Worm (Caenorhabditis elegans): ENCODE data around the gene B0250.8.

B0250.8 gene

ce11 chrV:20476514-20476913 lies 6.2 kb upstream of the B0250.8 start (continued):
- TF ChIP-seq nhr-120 (GFP tag; IDR thresholded peaks at IDR 0.05) (no peak), gei-17 (GFP tag; optimal IDR thresholded peaks at IDR 0.05) (no peak), pbrm-1 (GFP tag; IDR thresholded peaks at IDR 0.05) (no peak), lsl-1 (GFP tag; optimal IDR thresholded peaks at IDR 0.05) (peak; percentile 85), F39B2.1 (GFP tag; IDR thresholded peaks at IDR 0.05) (no peak), ztf-6 (GFP tag; IDR thresholded peaks at IDR 0.05) (no peak), ama-1 (optimal IDR thresholded peaks at IDR 0.05) (no peak), ama-1 (GFP tag; optimal IDR thresholded peaks at IDR 0.05) (no peak), bed-1 (GFP tag; IDR thresholded peaks at IDR 0.05) (no peak), efl-1 (GFP tag; optimal IDR thresholded peaks at IDR 0.05) (peak; percentile 35), nhr-27 (tag; optimal IDR thresholded peaks at IDR 0.05) (no peak), snpc-4 (GFP tag; optimal IDR thresholded peaks at IDR 0.05) (no peak), snpc-4 (tag; optimal IDR thresholded peaks at IDR 0.05) (no peak), zfh-2 (GFP tag; conservative IDR thresholded peaks at IDR 0.05) (no peak), unc-62 (GFP tag; optimal IDR thresholded peaks at IDR 0.05) (no peak), madf-8 (GFP tag; conservative IDR thresholded peaks at IDR 0.05) (peak; percentile 56), hlh-12 (tag; optimal IDR thresholded peaks at IDR 0.05) (no peak), sptf-2 (GFP tag; optimal IDR thresholded peaks at IDR 0.05) (no peak), ceh-100 (GFP tag; IDR thresholded peaks at IDR 0.05) (no peak), tbx-9 (tag; optimal IDR thresholded peaks at IDR 0.05; ENCODE audit: borderline replicate concordance) (no peak), mxl-1 (tag; optimal IDR thresholded peaks at IDR 0.05) (no peak), D2030.7 (GFP tag; IDR thresholded peaks at IDR 0.05) (peak; percentile 73)

ce11 chrV:20475830-20476229 lies 5.5 kb upstream of the B0250.8 start, which contains the start of gene B0250.7:
B0250.7 (minus strand) TSS chrV:20476061.
- TF ChIP-seq hsf-1 (GFP tag; IDR thresholded peaks at IDR 0.05) (no peak), lir-1 (GFP tag; conservative IDR thresholded peaks at IDR 0.05) (no peak), snpc-3.4 (tag; optimal IDR thresholded peaks at IDR 0.05) (no peak), akir-1 (GFP tag; optimal IDR thresholded peaks at IDR 0.05) (no peak), fkh-3 (tag; optimal IDR thresholded peaks at IDR 0.05) (no peak), tbp1 (GFP tag; optimal IDR thresholded peaks at IDR 0.05) (no peak), sea-2 (GFP tag; IDR thresholded peaks at IDR 0.05) (no peak)

ce11 chrV:20475029-20475428 lies 4.7 kb upstream of the B0250.8 start:
- TF ChIP-seq let-526 (GFP tag; IDR thresholded peaks at IDR 0.05) (no peak), snpc-1.3 (tag; optimal IDR thresholded peaks at IDR 0.05; ENCODE audit: insufficient read depth) (no peak), ceh-91 (GFP tag; IDR thresholded peaks at IDR 0.05) (no peak), lir-1 (GFP tag; conservative IDR thresholded peaks at IDR 0.05) (no peak), hmg-1.2 (GFP tag; IDR thresholded peaks at IDR 0.05) (no peak), sdz-38 (tag; optimal IDR thresholded peaks at IDR 0.05) (no peak), attf-6 (GFP tag; IDR thresholded peaks at IDR 0.05) (no peak), him-1 (tag; optimal IDR thresholded peaks at IDR 0.05) (no peak), ceh-27 (GFP tag; optimal IDR thresholded peaks at IDR 0.05) (no peak), ceh-100 (GFP tag; IDR thresholded peaks at IDR 0.05) (no peak), Y79H2A.3 (GFP tag; conservative IDR thresholded peaks at IDR 0.05) (no peak), mes-4 (tag; optimal IDR thresholded peaks at IDR 0.05) (no peak), xnd-1 (tag; optimal IDR thresholded peaks at IDR 0.05) (no peak), hmg-20 (GFP tag; IDR thresholded peaks at IDR 0.05) (no peak), C17E4.6 (GFP tag; IDR thresholded peaks at IDR 0.05) (no peak), tbx-9 (tag; optimal IDR thresholded peaks at IDR 0.05; ENCODE audit: borderline replicate concordance) (no peak), rec-8 (tag; optimal IDR thresholded peaks at IDR 0.05) (no peak), ccch-3 (GFP tag; optimal IDR thresholded peaks at IDR 0.05) (no peak), tlf-1 (GFP tag; optimal IDR thresholded peaks at IDR 0.05) (no peak)
